Worm (Caenorhabditis elegans): ENCODE results near the gene npr-33.

- TF ChIP-seq ama-1 (optimal IDR thresholded peaks at IDR 0.05) (no peak), lin-38 (GFP tag; IDR thresholded peaks at IDR 0.05) (no peak), zfp-2 (tag; optimal IDR thresholded peaks at IDR 0.05) (no peak), aly-2 (tag; optimal IDR thresholded peaks at IDR 0.05) (no peak), zip-2 (tag; optimal IDR thresholded peaks at IDR 0.05) (no peak), lsy-2 (tag; optimal IDR thresholded peaks at IDR 0.05) (no peak), ceh-32 (tag; optimal IDR thresholded peaks at IDR 0.05; ENCODE audit: poor library complexity) (no peak), unc-62 (GFP tag; optimal IDR thresholded peaks at IDR 0.05 in 1 of 2) (no peak), unc-62 (tag; optimal IDR thresholded peaks at IDR 0.05) (no peak)
Measured at ce11 chrX:15887989-15888388, 22.4 kb upstream of the npr-33 start.
